Fruit fly (Drosophila melanogaster) whole organism, prepupa: ENCODE data around the gene Naa40.

Experiments
- Blimp-1 ChIP-seq: fragments of 200-800 bp; sonication (Bioruptor generic); optimal IDR thresholded peaks from 3 replicates; lab custom pipeline; 2017; ENCODE audit warnings: missing biosample characterization, missing genetic modification characterization, mild to moderate bottlenecking, moderate library complexity, missing genetic modification reagents
- CG11294 ChIP-seq: fragments of 200-800 bp; sonication (Bioruptor generic); IDR thresholded peaks from 2 replicates; pipeline ENCODE4 v1.3.6; 2022; ENCODE audit warnings: missing biosample characterization, missing genetic modification characterization
- CG11762 ChIP-seq: fragments of 200-800 bp; sonication (Bioruptor generic); optimal IDR thresholded peaks from 3 replicates; lab custom pipeline; 2016; ENCODE audit warnings: missing biosample characterization, missing genetic modification characterization; ENCODE audit not compliant: insufficient read depth
- CG11902 ChIP-seq: fragments of 200-800 bp; sonication (Bioruptor generic); optimal IDR thresholded peaks from 3 replicates; lab custom pipeline; 2016; ENCODE audit warnings: missing biosample characterization, missing genetic modification characterization
- CG15336 ChIP-seq: fragments of 200-800 bp; sonication (Bioruptor generic); IDR thresholded peaks from 2 replicates; pipeline ENCODE4 v1.3.6; 2022; ENCODE audit warnings: missing biosample characterization, missing genetic modification characterization
- CG1621 ChIP-seq: fragments of 200-800 bp; sonication (Bioruptor generic); optimal IDR thresholded peaks from 3 replicates; lab custom pipeline; 2018; ENCODE audit warnings: missing biosample characterization, mild to moderate bottlenecking, missing genetic modification characterization
- CG3032 ChIP-seq: fragments of 200-800 bp; optimal IDR thresholded peaks from 2 replicates; lab custom pipeline; 2019; ENCODE audit warnings: missing biosample characterization, mild to moderate bottlenecking, missing genetic modification characterization, moderate library complexity
- CG32006 ChIP-seq: fragments of 200-800 bp; sonication (Bioruptor generic); optimal IDR thresholded peaks from 3 replicates; lab custom pipeline; 2017; ENCODE audit warnings: missing biosample characterization, mild to moderate bottlenecking, missing genetic modification characterization
- CG34406 ChIP-seq: fragments of 200-800 bp; sonication (Bioruptor generic); optimal IDR thresholded peaks from 3 replicates; lab custom pipeline; 2016; ENCODE audit warnings: missing biosample characterization, missing genetic modification characterization
- CG3919 ChIP-seq: fragments of 200-800 bp; sonication (Bioruptor generic); optimal IDR thresholded peaks from 3 replicates; lab custom pipeline; 2016; ENCODE audit warnings: missing biosample characterization, missing genetic modification characterization
- CG6163 ChIP-seq: fragments of 200-800 bp; sonication (Bioruptor generic); IDR thresholded peaks from 3 replicates; pipeline ENCODE4 v1.3.6; 2022; ENCODE audit warnings: missing biosample characterization, missing genetic modification characterization
- CG6276 ChIP-seq: fragments of 200-800 bp; sonication (Bioruptor generic); optimal IDR thresholded peaks from 2 replicates; lab custom pipeline; 2017; ENCODE audit warnings: missing biosample characterization, mild to moderate bottlenecking, missing genetic modification characterization
- CG6792 ChIP-seq: fragments of 200-800 bp; sonication (Bioruptor generic); optimal IDR thresholded peaks from 3 replicates; lab custom pipeline; 2016; ENCODE audit warnings: missing biosample characterization, missing genetic modification characterization
- CG6808 ChIP-seq: fragments of 200-800 bp; sonication (Bioruptor generic); optimal IDR thresholded peaks from 3 replicates; lab custom pipeline; 2017; ENCODE audit warnings: missing biosample characterization, missing genetic modification characterization, mild to moderate bottlenecking, moderate library complexity, missing genetic modification reagents
- CG6854 ChIP-seq: fragments of 200-800 bp; sonication (Bioruptor generic); optimal IDR thresholded peaks from 2 replicates; lab custom pipeline; 2017; ENCODE audit warnings: missing biosample characterization, mild to moderate bottlenecking, missing genetic modification characterization
- CG8119 ChIP-seq: fragments of 200-800 bp; sonication (Bioruptor generic); IDR thresholded peaks from 3 replicates; pipeline ENCODE4 v1.3.6; 2022; ENCODE audit warnings: missing biosample characterization, missing genetic modification characterization
- CG8319 ChIP-seq: fragments of 200-800 bp; sonication (Bioruptor generic); optimal IDR thresholded peaks from 3 replicates; lab custom pipeline; 2016; ENCODE audit warnings: missing biosample characterization, missing genetic modification characterization
- CG8632 ChIP-seq: fragments of 200-800 bp; sonication (Bioruptor generic); optimal IDR thresholded peaks from 3 replicates; lab custom pipeline; 2016; ENCODE audit warnings: missing biosample characterization, missing genetic modification characterization
- CG9139 ChIP-seq: fragments of 200-800 bp; sonication (Bioruptor generic); optimal IDR thresholded peaks from 3 replicates; lab custom pipeline; 2017; ENCODE audit warnings: missing biosample characterization, mild to moderate bottlenecking, missing genetic modification characterization
- Eip78C ChIP-seq: fragments of 200-800 bp; sonication (Bioruptor generic); peaks from one replicate; lab custom pipeline; 2016; ENCODE audit warnings: missing biosample characterization, missing genetic modification characterization
- Ets96B ChIP-seq: fragments of 200-800 bp; optimal IDR thresholded peaks from 2 replicates; lab custom pipeline; 2019; ENCODE audit warnings: missing biosample characterization, mild to moderate bottlenecking, missing genetic modification characterization, moderate library complexity
- Gug ChIP-seq: fragments of 200-800 bp; sonication (Bioruptor generic); IDR thresholded peaks from 2 replicates; pipeline ENCODE4 v1.3.6; 2022; ENCODE audit warnings: missing biosample characterization, missing genetic modification characterization
- Hr38 ChIP-seq: sonication (Bioruptor generic); optimal IDR thresholded peaks from 2 replicates; lab custom pipeline; 2016; ENCODE audit warnings: missing biosample characterization, missing genetic modification characterization
- Hr39 ChIP-seq: fragments of 200-800 bp; sonication (Bioruptor generic); optimal IDR thresholded peaks from 2 replicates; lab custom pipeline; 2016; ENCODE audit warnings: missing biosample characterization, missing genetic modification characterization
- Hr4 ChIP-seq: fragments of 200-800 bp; sonication (Bioruptor generic); optimal IDR thresholded peaks from 3 replicates; lab custom pipeline; 2016; ENCODE audit warnings: missing biosample characterization, missing genetic modification characterization
- Met ChIP-seq: fragments of 200-800 bp; sonication (Bioruptor generic); optimal IDR thresholded peaks from 3 replicates; lab custom pipeline; 2016; ENCODE audit warnings: missing biosample characterization, missing genetic modification characterization
- OdsH ChIP-seq: fragments of 200-800 bp; sonication (Bioruptor generic); optimal IDR thresholded peaks from 3 replicates; lab custom pipeline; 2016; ENCODE audit warnings: missing biosample characterization, missing genetic modification characterization
- Sox102F ChIP-seq: fragments of 200-800 bp; sonication (Bioruptor generic); optimal IDR thresholded peaks from 2 replicates; lab custom pipeline; 2016; ENCODE audit warnings: missing biosample characterization, mild to moderate bottlenecking, missing genetic modification characterization
- Sox14 ChIP-seq: fragments of 200-800 bp; sonication (Bioruptor generic); optimal IDR thresholded peaks from 3 replicates; lab custom pipeline; 2016; ENCODE audit warnings: missing biosample characterization, missing genetic modification characterization
- Sox15 ChIP-seq: fragments of 200-800 bp; sonication (Bioruptor generic); optimal IDR thresholded peaks from 3 replicates; lab custom pipeline; 2016; ENCODE audit warnings: missing biosample characterization, missing genetic modification characterization
- achi ChIP-seq: fragments of 200-800 bp; sonication (Bioruptor generic); optimal IDR thresholded peaks from 3 replicates; lab custom pipeline; 2016; ENCODE audit warnings: missing biosample characterization, missing genetic modification characterization
- cyc ChIP-seq: fragments of 200-800 bp; sonication (Bioruptor generic); optimal IDR thresholded peaks from 3 replicates; lab custom pipeline; 2016; ENCODE audit warnings: missing biosample characterization, missing genetic modification characterization
- dac ChIP-seq: fragments of 200-800 bp; sonication (Bioruptor generic); optimal IDR thresholded peaks from 2 replicates; lab custom pipeline; 2017; ENCODE audit warnings: missing biosample characterization, mild to moderate bottlenecking, missing genetic modification characterization
- dsx ChIP-seq: fragments of 200-800 bp; optimal IDR thresholded peaks from 3 replicates; lab custom pipeline; 2019; ENCODE audit warnings: missing biosample characterization, mild to moderate bottlenecking, missing genetic modification characterization, moderate library complexity; ENCODE audit not compliant: poor library complexity, severe bottlenecking
- eg ChIP-seq: fragments of 200-800 bp; sonication (Bioruptor generic); IDR thresholded peaks from 3 replicates; pipeline ENCODE4 v1.3.6; 2022; ENCODE audit warnings: missing biosample characterization, missing genetic modification characterization
- esn ChIP-seq: fragments of 200-800 bp; sonication (Bioruptor generic); optimal IDR thresholded peaks from 2 replicates; lab custom pipeline; 2016; ENCODE audit warnings: missing biosample characterization, mild to moderate bottlenecking, missing genetic modification characterization, moderate library complexity
- fd59A ChIP-seq: fragments of 200-800 bp; sonication (Bioruptor generic); optimal IDR thresholded peaks from 2 replicates; lab custom pipeline; 2017; ENCODE audit warnings: missing biosample characterization, mild to moderate bottlenecking, missing genetic modification characterization, missing genetic modification reagents
- fd85E ChIP-seq: fragments of 200-800 bp; sonication (Bioruptor generic); optimal IDR thresholded peaks from 3 replicates; lab custom pipeline; 2016; ENCODE audit warnings: missing biosample characterization, missing genetic modification characterization
- fkh ChIP-seq: fragments of 200-800 bp; sonication (Bioruptor generic); optimal IDR thresholded peaks from 3 replicates; lab custom pipeline; 2017; ENCODE audit warnings: missing biosample characterization, mild to moderate bottlenecking, missing genetic modification characterization, moderate library complexity
- lz ChIP-seq: fragments of 200-800 bp; sonication (Bioruptor generic); optimal IDR thresholded peaks from 3 replicates; lab custom pipeline; 2016; ENCODE audit warnings: missing biosample characterization, missing genetic modification characterization
- net ChIP-seq: fragments of 200-800 bp; sonication (Bioruptor generic); optimal IDR thresholded peaks from 3 replicates; lab custom pipeline; 2016; ENCODE audit warnings: missing biosample characterization, missing genetic modification characterization
- pdm3 ChIP-seq: fragments of 200-800 bp; sonication (Bioruptor generic); optimal IDR thresholded peaks from 3 replicates; lab custom pipeline; 2016; ENCODE audit warnings: missing biosample characterization, missing genetic modification characterization
- spab ChIP-seq: fragments of 200-800 bp; sonication (Bioruptor generic); optimal IDR thresholded peaks from 2 replicates; lab custom pipeline; 2017; ENCODE audit warnings: missing biosample characterization, mild to moderate bottlenecking, missing genetic modification characterization, missing genetic modification reagents
- ss ChIP-seq, 2 experiments: fragments of 200-800 bp; sonication (Bioruptor generic); optimal IDR thresholded peaks; 2 replicates in 1 of 2; 3 replicates in 1 of 2; lab custom pipeline; 2017 to 2018; ENCODE audit warnings: mild to moderate bottlenecking in 2 of 2, missing biosample characterization in 2 of 2, missing genetic modification characterization in 2 of 2, moderate library complexity in 1 of 2
- svp ChIP-seq: fragments of 200-800 bp; sonication (Bioruptor generic); peaks from one replicate; lab custom pipeline; 2016; ENCODE audit warnings: missing biosample characterization, missing genetic modification characterization
- topi ChIP-seq: fragments of 200-800 bp; sonication (Bioruptor generic); optimal IDR thresholded peaks from 3 replicates; lab custom pipeline; 2016; ENCODE audit warnings: missing biosample characterization, missing genetic modification characterization
- vri ChIP-seq: fragments of 200-800 bp; sonication (Bioruptor generic); optimal IDR thresholded peaks from 3 replicates; lab custom pipeline; 2016; ENCODE audit warnings: missing biosample characterization, mild to moderate bottlenecking, missing genetic modification characterization

Naa40 gene

DNA sequence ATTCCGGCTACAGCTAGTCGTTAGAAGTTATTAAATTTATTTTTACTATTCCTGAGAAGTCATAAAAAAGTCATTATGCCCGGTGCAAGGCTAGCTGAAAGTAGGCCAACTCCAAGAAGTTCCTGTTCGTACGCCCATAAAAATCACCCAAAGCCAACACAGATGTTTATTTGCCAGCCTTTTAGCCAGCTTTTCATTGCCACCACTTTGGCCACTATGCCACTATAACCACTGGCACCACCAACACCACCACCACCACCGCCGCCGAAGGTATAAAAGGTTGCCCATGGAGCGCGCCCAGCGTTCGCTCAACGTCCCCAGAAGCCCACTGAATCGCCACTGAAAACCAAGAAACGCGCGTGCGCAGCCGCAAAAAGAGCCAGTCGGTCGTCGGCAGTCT, 6.4 kb downstream of the Naa40 start, which contains the start of gene CG15506:
Gene CG15506, plus strand, starts transcription at position 301 of the 400 bp plus-strand sequence.
- no peak for TF ChIP-seq dsx (GFP tag; lab: Kevin White, UChicago)
- TF ChIP-seq CG8632 (GFP tag; lab: Kevin White, UChicago): no peak
- no peak for TF ChIP-seq Sox15 (GFP tag; lab: Kevin White, UChicago)
- TF ChIP-seq CG6163 (GFP tag; lab: Robert Waterston, UW): 0 out of 3 replicates have a peak, but pooled peaks have one; percentile 11
- TF ChIP-seq Hr38: no peak
- TF ChIP-seq achi (GFP tag; lab: Kevin White, UChicago): no peak
- no peak for TF ChIP-seq CG32006 (GFP tag; lab: Kevin White, UChicago)
- TF ChIP-seq CG1621: no peak
- 0 out of 2 replicates have a peak, but pooled peaks have one; percentile 7 for TF ChIP-seq CG15336 (GFP tag; lab: Robert Waterston, UW)
- no peak for TF ChIP-seq fd59A (GFP tag; lab: Kevin White, UChicago)
- TF ChIP-seq CG8119 (GFP tag; lab: Robert Waterston, UW): 0 out of 3 replicates have a peak, but pooled peaks have one; percentile 25
- no peak for TF ChIP-seq OdsH (GFP tag; lab: Kevin White, UChicago)
- TF ChIP-seq CG11762 (GFP tag; lab: Kevin White, UChicago): no peak
- TF ChIP-seq spab (GFP tag; lab: Kevin White, UChicago): no peak
- TF ChIP-seq vri (GFP tag; lab: Kevin White, UChicago): no peak
- TF ChIP-seq CG6792: no peak
- TF ChIP-seq Blimp-1: no peak
- no peak for TF ChIP-seq Sox14 (GFP tag; lab: Kevin White, UChicago)
- no peak for TF ChIP-seq Gug (GFP tag; lab: Robert Waterston, UW)
- TF ChIP-seq CG3032 (tag; lab: Kevin White, UChicago): no peak
- TF ChIP-seq ss (GFP tag; optimal IDR thresholded peaks at IDR 0.05; lab: Kevin White, UChicago): peak in 1 of 2 experiments; percentile 33
- TF ChIP-seq Hr39 (GFP tag; lab: Kevin White, UChicago): no peak
- TF ChIP-seq CG6808 (GFP tag; lab: Kevin White, UChicago): no peak
- no peak for TF ChIP-seq CG8319
- no peak for TF ChIP-seq Met (GFP tag; lab: Kevin White, UChicago)
- TF ChIP-seq fd85E: no peak
- 0 out of 3 replicates have a peak, but pooled peaks have one; percentile 36 for TF ChIP-seq eg (GFP tag; lab: Robert Waterston, UW)
- TF ChIP-seq CG6854 (GFP tag; lab: Kevin White, UChicago): no peak

DNA sequence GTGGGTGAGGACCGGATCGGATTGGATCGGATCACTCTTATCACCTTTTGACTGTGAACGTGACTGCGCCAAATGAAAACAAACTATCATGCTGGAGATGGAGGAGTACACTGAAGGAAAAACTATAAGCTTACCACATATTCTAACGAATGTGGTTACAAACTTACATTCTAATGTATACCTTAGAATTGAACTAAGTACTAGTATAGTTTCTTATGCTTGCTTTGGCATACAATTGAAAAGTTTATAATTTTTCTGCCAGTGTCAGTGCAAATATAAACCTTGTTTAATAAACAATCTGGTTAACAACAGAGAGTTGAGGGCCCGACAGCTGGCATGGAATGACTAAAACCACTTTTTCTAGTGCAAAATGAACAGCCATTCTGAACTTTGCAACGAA, 7.2 kb downstream of the Naa40 start:
- TF ChIP-seq achi (GFP tag; lab: Kevin White, UChicago) (peak; percentile 15), Sox14 (GFP tag; lab: Kevin White, UChicago) (no peak), CG8632 (GFP tag; lab: Kevin White, UChicago) (no peak), pdm3 (GFP tag; lab: Kevin White, UChicago) (no peak), Eip78C (GFP tag; lab: Kevin White, UChicago) (peak; percentile 5), Ets96B (no peak), eg (GFP tag; lab: Robert Waterston, UW) (peak; percentile 76), CG32006 (GFP tag; lab: Kevin White, UChicago) (peak; percentile 47), Met (GFP tag; lab: Kevin White, UChicago) (no peak), lz (GFP tag; lab: Kevin White, UChicago) (no peak), CG15336 (GFP tag; lab: Robert Waterston, UW) (peak; percentile 63), CG9139 (GFP tag; lab: Kevin White, UChicago) (no peak), Gug (GFP tag; lab: Robert Waterston, UW) (peak; percentile 47), CG6808 (GFP tag; lab: Kevin White, UChicago) (no peak), CG6163 (GFP tag; lab: Robert Waterston, UW) (peak; percentile 45; the same call in 2 of the 3 replicates), Hr39 (GFP tag; lab: Kevin White, UChicago) (peak; percentile 4), cyc (GFP tag; lab: Kevin White, UChicago) (no peak), esn (GFP tag; lab: Kevin White, UChicago) (no peak), fkh (GFP tag; lab: Kevin White, UChicago) (peak; percentile 22), Hr4 (peak; percentile 72), fd59A (GFP tag; lab: Kevin White, UChicago) (no peak), svp (GFP tag; lab: Kevin White, UChicago) (no peak), CG34406 (GFP tag; lab: Kevin White, UChicago) (no peak), CG11294 (GFP tag; lab: Robert Waterston, UW) (peak; percentile 33; the same call in 1 of the 2 replicates), net (no peak), Hr38 (no peak), ss (GFP tag; optimal IDR thresholded peaks at IDR 0.05; lab: Kevin White, UChicago) (no peak), CG3919 (peak; percentile 6), Sox102F (GFP tag; lab: Kevin White, UChicago) (no peak), CG11902 (GFP tag; lab: Kevin White, UChicago) (no peak), topi (GFP tag; lab: Kevin White, UChicago) (peak; percentile 6), CG6276 (GFP tag; lab: Kevin White, UChicago) (peak; percentile 17), CG3032 (tag; lab: Kevin White, UChicago) (peak; percentile 4), dsx (GFP tag; lab: Kevin White, UChicago) (no peak), dac (GFP tag; lab: Kevin White, UChicago) (peak; percentile 27)
